Comparison of ENCODE assay signal across 1 fruit fly cellular context in genomic region chr3L:16567495-16567894, dm6.
TF ChIP-seq lines count a peak whose summit lies in the region.

No protein-coding gene starts in this region.

TF ChIP-seq in whole organism, embryonic, 481 proteins besides CTCF, POLR2A, EP300 and RAD21 (continued from another document):
- TF ChIP-seq twi (tag; optimal IDR thresholded peaks at IDR 0.05; lab: Kevin White, UChicago) (peak; percentile 47), zen (tag; optimal IDR thresholded peaks at IDR 0.05; lab: Kevin White, UChicago) (peak; percentile 57), CG15011 (GFP tag; optimal IDR thresholded peaks at IDR 0.05; lab: Kevin White, UChicago) (peak; percentile 40), mirr (GFP tag; optimal IDR thresholded peaks at IDR 0.05; lab: Kevin White, UChicago) (no peak), gsb-n (tag; optimal IDR thresholded peaks at IDR 0.05; lab: Kevin White, UChicago) (peak; percentile 61), grau (tag; optimal IDR thresholded peaks at IDR 0.05; lab: Kevin White, UChicago) (peak; percentile 68), CG1024 (GFP tag; IDR thresholded peaks at IDR 0.05; lab: Robert Waterston, UW) (peak; percentile 32; the same call in 1 of the 2 replicates), ttk (GFP tag; IDR thresholded peaks at IDR 0.05; lab: Robert Waterston, UW) (0 out of 2 replicates have a peak, but pooled peaks have one; percentile 38), ash1 (GFP tag; optimal IDR thresholded peaks at IDR 0.05; lab: Kevin White, UChicago) (no peak), CG18764 (GFP tag; optimal IDR thresholded peaks at IDR 0.05; lab: Kevin White, UChicago) (peak; percentile 46), H2.0 (GFP tag; IDR thresholded peaks at IDR 0.05; lab: Robert Waterston, UW) (peak; percentile 43; the same call in 1 of the 2 replicates), CG11504 (tag; optimal IDR thresholded peaks at IDR 0.05; lab: Kevin White, UChicago) (peak; percentile 81), CG6813 (GFP tag; optimal IDR thresholded peaks at IDR 0.05; lab: Kevin White, UChicago) (peak; percentile 2), CG3838 (GFP tag; optimal IDR thresholded peaks at IDR 0.05; lab: Kevin White, UChicago) (no peak), HmgZ (tag; optimal IDR thresholded peaks at IDR 0.05; lab: Kevin White, UChicago) (peak; percentile 26), phol (tag; optimal IDR thresholded peaks at IDR 0.05; lab: Kevin White, UChicago) (peak; percentile 79), peb (GFP tag; IDR thresholded peaks at IDR 0.05; lab: Robert Waterston, UW) (no peak), CG17829 (tag; optimal IDR thresholded peaks at IDR 0.05; lab: Kevin White, UChicago) (peak; percentile 72), gt (GFP tag; IDR thresholded peaks at IDR 0.05; lab: Robert Waterston, UW) (no peak), CG12942 (GFP tag; optimal IDR thresholded peaks at IDR 0.05; lab: Kevin White, UChicago) (peak; percentile 39), caup (GFP tag; optimal IDR thresholded peaks at IDR 0.05; lab: Kevin White, UChicago; ENCODE audit: severe bottlenecking) (no peak), tna (GFP tag; IDR thresholded peaks at IDR 0.05; lab: Robert Waterston, UW; ENCODE audit: partially characterized antibody) (no peak), Blimp-1 (GFP tag; optimal IDR thresholded peaks at IDR 0.05; lab: Kevin White, UChicago) (peak; percentile 77), CG9437 (GFP tag; optimal IDR thresholded peaks at IDR 0.05; lab: Kevin White, UChicago) (peak; percentile 53), vnd (GFP tag; IDR thresholded peaks at IDR 0.05; lab: Robert Waterston, UW; ENCODE audit: partially characterized antibody) (no peak), trem (tag; optimal IDR thresholded peaks at IDR 0.05; lab: Kevin White, UChicago) (peak; percentile 61), CG3726 (GFP tag; IDR thresholded peaks at IDR 0.05; lab: Robert Waterston, UW) (no peak), CG12155 (GFP tag; optimal IDR thresholded peaks at IDR 0.05; lab: Kevin White, UChicago) (no peak), CG17612 (GFP tag; IDR thresholded peaks at IDR 0.05; lab: Robert Waterston, UW) (no peak), CG8388 (GFP tag; optimal IDR thresholded peaks at IDR 0.05; lab: Kevin White, UChicago) (peak; percentile 67), Pdp1 (GFP tag; optimal IDR thresholded peaks at IDR 0.05; lab: Kevin White, UChicago) (no peak), sqz (GFP tag; optimal IDR thresholded peaks at IDR 0.05; lab: Kevin White, UChicago) (peak; percentile 9), ab (GFP tag; optimal IDR thresholded peaks at IDR 0.05; lab: Kevin White, UChicago) (no peak), Ptx1 (GFP tag; IDR thresholded peaks at IDR 0.05; lab: Robert Waterston, UW) (peak; percentile 61), usp (GFP tag; optimal IDR thresholded peaks at IDR 0.05; lab: Kevin White, UChicago) (no peak), CG5953 (GFP tag; IDR thresholded peaks at IDR 0.05; lab: Robert Waterston, UW) (peak; percentile 52; the same call in 1 of the 2 replicates), CG13624 (GFP tag; optimal IDR thresholded peaks at IDR 0.05; lab: Kevin White, UChicago) (no peak), CG6683 (GFP tag; optimal IDR thresholded peaks at IDR 0.05; lab: Kevin White, UChicago) (no peak), CG1529 (GFP tag; optimal IDR thresholded peaks at IDR 0.05; lab: Kevin White, UChicago) (peak; percentile 65), Sry-β (GFP tag; optimal IDR thresholded peaks at IDR 0.05; lab: Kevin White, UChicago) (no peak), Max (GFP tag; optimal IDR thresholded peaks at IDR 0.05; lab: Kevin White, UChicago) (peak; percentile 20), CG13424 (tag; optimal IDR thresholded peaks at IDR 0.05; lab: Kevin White, UChicago) (peak; percentile 82), CG11696 (GFP tag; IDR thresholded peaks at IDR 0.05; lab: Robert Waterston, UW) (no peak), CG18599 (GFP tag; optimal IDR thresholded peaks at IDR 0.05; lab: Kevin White, UChicago) (peak; percentile 35), fd64A (GFP tag; optimal IDR thresholded peaks at IDR 0.05; lab: Kevin White, UChicago) (peak; percentile 77), Bdp1 (GFP tag; optimal IDR thresholded peaks at IDR 0.05; lab: Kevin White, UChicago) (no peak), CG12744 (GFP tag; optimal IDR thresholded peaks at IDR 0.05; lab: Kevin White, UChicago) (no peak), pzg (GFP tag; optimal IDR thresholded peaks at IDR 0.05; lab: Kevin White, UChicago) (no peak), seq (GFP tag; IDR thresholded peaks at IDR 0.05; lab: Robert Waterston, UW) (peak; percentile 60; the same call in 1 of the 2 replicates), gro (GFP tag; optimal IDR thresholded peaks at IDR 0.05; lab: Kevin White, UChicago) (no peak), onecut (GFP tag; IDR thresholded peaks at IDR 0.05; lab: Robert Waterston, UW) (peak; percentile 22; the same call in 1 of the 2 replicates), BtbVII (GFP tag; optimal IDR thresholded peaks at IDR 0.05; lab: Kevin White, UChicago) (peak; percentile 2), corto (GFP tag; optimal IDR thresholded peaks at IDR 0.05; lab: Kevin White, UChicago) (no peak), pb (GFP tag; optimal IDR thresholded peaks at IDR 0.05; lab: Kevin White, UChicago) (no peak), Opbp (GFP tag; IDR thresholded peaks at IDR 0.05; lab: Robert Waterston, UW; ENCODE audit: partially characterized antibody) (no peak), Lhr (GFP tag; optimal IDR thresholded peaks at IDR 0.05; lab: Kevin White, UChicago) (peak; percentile 23), CG12391 (tag; optimal IDR thresholded peaks at IDR 0.05; lab: Kevin White, UChicago) (peak; percentile 79), CG4854 (GFP tag; optimal IDR thresholded peaks at IDR 0.05; lab: Kevin White, UChicago) (no peak), CG10565 (GFP tag; optimal IDR thresholded peaks at IDR 0.05; lab: Kevin White, UChicago) (no peak), amos (GFP tag; IDR thresholded peaks at IDR 0.05; lab: Robert Waterston, UW; ENCODE audit: partially characterized antibody) (no peak), Dll (GFP tag; IDR thresholded peaks at IDR 0.05; lab: Robert Waterston, UW; ENCODE audit: partially characterized antibody) (no peak), CG31441 (GFP tag; IDR thresholded peaks at IDR 0.05; lab: Robert Waterston, UW) (peak; percentile 75), CG10543 (GFP tag; optimal IDR thresholded peaks at IDR 0.05; lab: Kevin White, UChicago) (peak; percentile 33), D19A (tag; optimal IDR thresholded peaks at IDR 0.05; lab: Kevin White, UChicago) (peak; percentile 68), CG8281 (tag; optimal IDR thresholded peaks at IDR 0.05; lab: Kevin White, UChicago) (peak; percentile 32), stwl (tag; optimal IDR thresholded peaks at IDR 0.05; lab: Kevin White, UChicago) (no peak), Dip2 (GFP tag; IDR thresholded peaks at IDR 0.05; lab: Robert Waterston, UW) (no peak), CrebB (tag; optimal IDR thresholded peaks at IDR 0.05; lab: Kevin White, UChicago) (no peak), Deaf1 (tag; optimal IDR thresholded peaks at IDR 0.05; lab: Kevin White, UChicago) (peak; percentile 25), CG7372 (GFP tag; IDR thresholded peaks at IDR 0.05; lab: Robert Waterston, UW) (no peak), dan (GFP tag; IDR thresholded peaks at IDR 0.05; lab: Robert Waterston, UW) (no peak), CG4707 (GFP tag; optimal IDR thresholded peaks at IDR 0.05; lab: Kevin White, UChicago) (peak; percentile 34), sima (GFP tag; optimal IDR thresholded peaks at IDR 0.05; lab: Kevin White, UChicago) (no peak), CG2116 (GFP tag; optimal IDR thresholded peaks at IDR 0.05; lab: Kevin White, UChicago) (peak; percentile 11), CG17568 (GFP tag; optimal IDR thresholded peaks at IDR 0.05; lab: Kevin White, UChicago) (peak; percentile 12), CG8089 (GFP tag; optimal IDR thresholded peaks at IDR 0.05; lab: Kevin White, UChicago) (no peak), ara (GFP tag; IDR thresholded peaks at IDR 0.05; lab: Robert Waterston, UW) (peak; percentile 57; the same call in 1 of the 2 replicates), CG2875 (GFP tag; optimal IDR thresholded peaks at IDR 0.05; lab: Kevin White, UChicago) (peak; percentile 50), Hr51 (GFP tag; optimal IDR thresholded peaks at IDR 0.05; lab: Kevin White, UChicago) (peak in 1 of 2 experiments; percentile 79)
